Worm (Caenorhabditis elegans) whole organism, L3 larva: Measurements from ENCODE around the gene Y82E9BR.8.

Experiments
- R02D3.7 ChIP-seq: fragments of 150-350 bp; optimal IDR thresholded peaks from 2 replicates; lab custom pipeline; 2014; ENCODE audit warnings: missing biosample characterization, missing genetic modification characterization
- ceh-16 ChIP-seq: sonication (generic microtip); optimal IDR thresholded peaks from 2 replicates; lab custom pipeline; 2017; ENCODE audit warnings: missing biosample characterization, missing genetic modification characterization
- ceh-82 ChIP-seq: fragments of 150-350 bp; optimal IDR thresholded peaks from 2 replicates; lab custom pipeline; 2014; ENCODE audit warnings: missing biosample characterization, missing genetic modification characterization
- ceh-9 ChIP-seq: sonication (generic microtip); optimal IDR thresholded peaks from 2 replicates; lab custom pipeline; 2018; ENCODE audit warnings: missing biosample characterization, missing genetic modification characterization
- daf-12 ChIP-seq: fragments of 150-350 bp; optimal IDR thresholded peaks from 2 replicates; lab custom pipeline; 2014; ENCODE audit warnings: missing biosample characterization, missing genetic modification reagents, missing genetic modification characterization
- egl-27 ChIP-seq: sonication (generic microtip); optimal IDR thresholded peaks from 4 replicates; lab custom pipeline; 2017; ENCODE audit warnings: missing biosample characterization, missing genetic modification reagents, missing genetic modification characterization
- elt-2 ChIP-seq: sonication (generic microtip); optimal IDR thresholded peaks from 2 replicates; lab custom pipeline; 2016; ENCODE audit warnings: missing genetic modification reagents, mild to moderate bottlenecking, missing genetic modification characterization, missing compliant biosample characterization
- fkh-10 ChIP-seq: sonication (generic microtip); optimal IDR thresholded peaks from 2 replicates; lab custom pipeline; 2017; ENCODE audit warnings: missing biosample characterization, missing genetic modification reagents, missing genetic modification characterization
- hmg-11 ChIP-seq: sonication (generic microtip); optimal IDR thresholded peaks from 2 replicates; lab custom pipeline; 2016; ENCODE audit warnings: missing genetic modification characterization, missing compliant biosample characterization
- lin-15B ChIP-seq: fragments of 150-350 bp; optimal IDR thresholded peaks from 2 replicates; lab custom pipeline; 2014; ENCODE audit warnings: missing biosample characterization, missing genetic modification characterization
- lin-39 ChIP-seq: fragments of 150-350 bp; optimal IDR thresholded peaks from 2 replicates; lab custom pipeline; 2018; ENCODE audit warnings: missing biosample characterization, missing genetic modification reagents, missing genetic modification characterization
- lsy-12 ChIP-seq: sonication (generic microtip); optimal IDR thresholded peaks from 2 replicates; lab custom pipeline; 2016; ENCODE audit warnings: mild to moderate bottlenecking, missing genetic modification characterization, missing compliant biosample characterization
- nfya-1 ChIP-seq: sonication (generic microtip); optimal IDR thresholded peaks from 2 replicates; lab custom pipeline; 2017; ENCODE audit warnings: missing genetic modification characterization, mild to moderate bottlenecking, missing compliant biosample characterization, antibody characterized with exemption, moderate library complexity; ENCODE audit not compliant: insufficient read depth
- nhr-12 ChIP-seq: fragments of 150-350 bp; optimal IDR thresholded peaks from 2 replicates; lab custom pipeline; 2014; ENCODE audit warnings: missing biosample characterization, missing genetic modification characterization
- nhr-237 ChIP-seq: fragments of 150-350 bp; optimal IDR thresholded peaks from 2 replicates; lab custom pipeline; 2014; ENCODE audit warnings: missing biosample characterization, missing genetic modification characterization
- nhr-25 ChIP-seq: sonication (generic microtip); optimal IDR thresholded peaks from 2 replicates; lab custom pipeline; 2017; ENCODE audit warnings: missing biosample characterization, missing genetic modification characterization
- nhr-28 ChIP-seq: fragments of 150-350 bp; optimal IDR thresholded peaks from 2 replicates; lab custom pipeline; 2014; ENCODE audit warnings: missing biosample characterization, missing genetic modification characterization
- nhr-43 ChIP-seq: sonication (generic microtip); optimal IDR thresholded peaks from 2 replicates; lab custom pipeline; 2016; ENCODE audit warnings: mild to moderate bottlenecking, missing genetic modification characterization, missing compliant biosample characterization; ENCODE audit not compliant: poor library complexity, severe bottlenecking
- nhr-67 ChIP-seq: fragments of 150-350 bp; optimal IDR thresholded peaks from 2 replicates; lab custom pipeline; 2014; ENCODE audit warnings: missing biosample characterization, missing genetic modification characterization
- nhr-76 ChIP-seq: fragments of 150-350 bp; sonication (generic microtip); optimal IDR thresholded peaks from 5 replicates; lab custom pipeline; 2014; ENCODE audit warnings: missing biosample characterization, missing genetic modification characterization
- nhr-77 ChIP-seq: fragments of 150-350 bp; optimal IDR thresholded peaks from 2 replicates; lab custom pipeline; 2014; ENCODE audit warnings: missing biosample characterization, missing genetic modification characterization
- pha-4 ChIP-seq: fragments of 150-350 bp; optimal IDR thresholded peaks from 2 replicates; lab custom pipeline; 2014; ENCODE audit warnings: missing biosample characterization, missing genetic modification reagents, missing genetic modification characterization
- pqm-1 ChIP-seq: fragments of 150-350 bp; optimal IDR thresholded peaks from 2 replicates; lab custom pipeline; 2017; ENCODE audit warnings: missing biosample characterization, missing genetic modification characterization, inconsistent platforms
- sea-2 ChIP-seq: fragments of 150-350 bp; sonication (generic microtip); optimal IDR thresholded peaks from 4 replicates; lab custom pipeline; 2014; ENCODE audit warnings: missing biosample characterization, missing genetic modification reagents, missing genetic modification characterization
- skn-1 ChIP-seq: fragments of 150-350 bp; optimal IDR thresholded peaks from 2 replicates; lab custom pipeline; 2014; ENCODE audit warnings: missing biosample characterization, missing genetic modification characterization
- snpc-4 ChIP-seq: fragments of 150-350 bp; optimal IDR thresholded peaks from 2 replicates; lab custom pipeline; 2014; ENCODE audit warnings: missing biosample characterization, missing genetic modification characterization
- tbx-2 ChIP-seq: sonication (generic microtip); optimal IDR thresholded peaks from 2 replicates; lab custom pipeline; 2016; ENCODE audit warnings: mild to moderate bottlenecking, missing genetic modification characterization, missing compliant biosample characterization
- unc-39 ChIP-seq: sonication (generic microtip); optimal IDR thresholded peaks from 4 replicates; lab custom pipeline; 2017; ENCODE audit warnings: missing biosample characterization, missing genetic modification characterization
- unc-62 ChIP-seq: fragments of 150-350 bp; sonication (generic microtip); optimal IDR thresholded peaks from 4 replicates; lab custom pipeline; 2014; ENCODE audit warnings: missing biosample characterization, missing genetic modification reagents, missing genetic modification characterization
- zag-1 ChIP-seq: fragments of 150-350 bp; optimal IDR thresholded peaks from 2 replicates; lab custom pipeline; 2014; ENCODE audit warnings: missing biosample characterization, missing genetic modification characterization
- ztf-11 ChIP-seq: fragments of 150-350 bp; optimal IDR thresholded peaks from 2 replicates; lab custom pipeline; 2014; ENCODE audit warnings: missing biosample characterization, missing genetic modification characterization

The Y82E9BR.8 gene

ce11 chrIII:1331894-1332293 lies 26.0 kb downstream of the Y82E9BR.8 start, which contains the start of gene Y82E9BL.19:
Gene Y82E9BL.19 (plus strand): TSS chrIII:1332016.
- TF ChIP-seq elt-2 (peak; percentile 68), ceh-82 (no peak), nhr-12 (tag; lab: Kevin White, UChicago) (no peak)
- TF ChIP-seq, all 47 proteins: peak for 1

- TF ChIP-seq daf-12: no peak
- no peak for TF ChIP-seq nhr-25 (tag; lab: Kevin White, UChicago)
- no peak for TF ChIP-seq ztf-11 (tag; lab: Kevin White, UChicago)
- no peak for TF ChIP-seq sea-2 (GFP tag; lab: Kevin White, UChicago)
- TF ChIP-seq fkh-10: no peak
- no peak for TF ChIP-seq nhr-43
- no peak for TF ChIP-seq skn-1 (tag; lab: Kevin White, UChicago)
- no peak for TF ChIP-seq nhr-28
- TF ChIP-seq pha-4: no peak
- TF ChIP-seq nhr-76 (tag; lab: Kevin White, UChicago): no peak
- TF ChIP-seq hmg-11 (tag; lab: Kevin White, UChicago): no peak
- TF ChIP-seq ceh-9 (tag; lab: Kevin White, UChicago): no peak
- no peak for TF ChIP-seq R02D3.7 (tag; lab: Kevin White, UChicago)
- TF ChIP-seq nhr-67 (tag; lab: Kevin White, UChicago): no peak
- TF ChIP-seq snpc-4: no peak
Observed at ce11 chrIII:1326490-1326889, 31.4 kb downstream of the Y82E9BR.8 start, which contains the start of gene Y82E9BL.18. Gene Y82E9BL.18 (plus strand): TSS chrIII:1326790.

- no peak for TF ChIP-seq elt-2
- no peak for TF ChIP-seq ceh-16
- no peak for TF ChIP-seq skn-1 (tag; lab: Kevin White, UChicago)
- TF ChIP-seq lin-15B: no peak
- TF ChIP-seq hmg-11 (tag; lab: Kevin White, UChicago): no peak
- TF ChIP-seq unc-39 (tag; lab: Kevin White, UChicago): no peak
- TF ChIP-seq lin-39 (tag; lab: Kevin White, UChicago): no peak
- TF ChIP-seq nfya-1: no peak
- no peak for TF ChIP-seq ceh-9 (tag; lab: Kevin White, UChicago)
Observed at ce11 chrIII:1324513-1324912, 33.4 kb downstream of the Y82E9BR.8 start, which contains the start of gene fbxa-14. Gene fbxa-14 (minus strand): TSS chrIII:1324613.

- TF ChIP-seq pqm-1 (tag; lab: Kevin White, UChicago) (peak; percentile 81), elt-2 (peak; percentile 94), unc-62 (GFP tag; lab: Kevin White, UChicago) (no peak)
Observed at ce11 chrIII:1323555-1323954, 34.3 kb downstream of the Y82E9BR.8 start.

- TF ChIP-seq lsy-12 (tag; lab: Kevin White, UChicago): no peak
- TF ChIP-seq tbx-2 (tag; lab: Kevin White, UChicago): no peak
- no peak for TF ChIP-seq zag-1 (tag; lab: Kevin White, UChicago)
- TF ChIP-seq nhr-237 (tag; lab: Kevin White, UChicago): no peak
- peak; percentile 1 for TF ChIP-seq pqm-1 (tag; lab: Kevin White, UChicago)
- TF ChIP-seq lin-39 (tag; lab: Kevin White, UChicago): no peak
- TF ChIP-seq nfya-1: no peak
- TF ChIP-seq nhr-77 (tag; lab: Kevin White, UChicago): no peak
- no peak for TF ChIP-seq egl-27
- no peak for TF ChIP-seq unc-39 (tag; lab: Kevin White, UChicago)
- no peak for TF ChIP-seq daf-12
- no peak for TF ChIP-seq nhr-76 (tag; lab: Kevin White, UChicago)
- TF ChIP-seq nhr-43: no peak
- peak; percentile 9 for TF ChIP-seq elt-2
Observed at ce11 chrIII:1321561-1321960, 36.3 kb downstream of the Y82E9BR.8 start, which contains the start of gene fbxa-15. Gene fbxa-15 (minus strand): TSS chrIII:1321661.

ce11 chrIII:1315038-1315437 lies 42.8 kb downstream of the Y82E9BR.8 start, which contains the start of the genes fbxa-80 and fbxa-19:
Gene fbxa-80 (minus strand): TSS chrIII:1315210.
Gene fbxa-19 (plus strand): TSS chrIII:1315401.
- TF ChIP-seq elt-2 (peak; percentile 70), pqm-1 (tag; lab: Kevin White, UChicago) (peak; percentile 23), sea-2 (GFP tag; lab: Kevin White, UChicago) (no peak), hmg-11 (tag; lab: Kevin White, UChicago) (no peak)
